Worm (Caenorhabditis elegans) whole organism, young adult: Measurements from ENCODE around the gene set-5.

ENCODE experiments used
- B0019.2 ChIP-seq: fragments of 200-800 bp; sonication (Bioruptor generic); conservative IDR thresholded peaks from 2 replicates; pipeline ENCODE4 v1.3.6; 2022; ENCODE audit warnings: missing genetic modification reagents, missing genetic modification characterization, missing compliant biosample characterization
- C06A6.2 ChIP-seq: fragments of 200-800 bp; sonication (Bioruptor generic); conservative IDR thresholded peaks from 2 replicates; pipeline ENCODE4 v1.3.6; 2022; ENCODE audit warnings: missing genetic modification characterization, missing compliant biosample characterization
- C17E4.6 ChIP-seq: fragments of 200-800 bp; sonication (Bioruptor generic); IDR thresholded peaks from 2 replicates; pipeline ENCODE4 v1.3.6; 2022; ENCODE audit warnings: missing genetic modification reagents, missing genetic modification characterization, missing compliant biosample characterization
- F10E7.11 ChIP-seq: sonication (generic microtip); optimal IDR thresholded peaks from 2 replicates; lab custom pipeline; 2017; ENCODE audit warnings: mild to moderate bottlenecking, missing genetic modification characterization, moderate library complexity, missing compliant biosample characterization
- F23B12.7 ChIP-seq: sonication (generic microtip); optimal IDR thresholded peaks from 2 replicates; lab custom pipeline; 2017; ENCODE audit warnings: missing genetic modification characterization, mild to moderate bottlenecking, missing compliant biosample characterization, antibody characterized with exemption, moderate library complexity; ENCODE audit not compliant: insufficient read depth
- F55B11.4 ChIP-seq: sonication (generic microtip); optimal IDR thresholded peaks from 2 replicates; lab custom pipeline; 2016; ENCODE audit warnings: missing compliant biosample characterization, missing genetic modification characterization, borderline replicate concordance; ENCODE audit not compliant: insufficient read depth
- F57C9.4 ChIP-seq: sonication (generic microtip); optimal IDR thresholded peaks from 2 replicates; lab custom pipeline; 2017; ENCODE audit warnings: mild to moderate bottlenecking, missing genetic modification characterization, missing compliant biosample characterization
- K12H6.12 ChIP-seq: fragments of 200-800 bp; sonication (Bioruptor generic); optimal IDR thresholded peaks from 2 replicates; lab custom pipeline; 2018; ENCODE audit warnings: mild to moderate bottlenecking, missing genetic modification characterization, missing compliant biosample characterization
- Y56A3A.18 ChIP-seq: fragments of 200-800 bp; sonication (Bioruptor generic); IDR thresholded peaks from 2 replicates; pipeline ENCODE4 v1.3.6; 2022; ENCODE audit warnings: missing genetic modification reagents, missing genetic modification characterization, missing compliant biosample characterization
- Y79H2A.3 ChIP-seq: fragments of 200-800 bp; sonication (Bioruptor generic); conservative IDR thresholded peaks from 2 replicates; pipeline ENCODE4 v1.3.6; 2022; ENCODE audit warnings: missing genetic modification reagents, missing genetic modification characterization, missing compliant biosample characterization
- ZK185.1 ChIP-seq: sonication (generic microtip); optimal IDR thresholded peaks from 2 replicates; lab custom pipeline; 2016; ENCODE audit warnings: mild to moderate bottlenecking, missing genetic modification characterization, missing compliant biosample characterization; ENCODE audit not compliant: poor library complexity, severe bottlenecking
- akir-1 ChIP-seq: fragments of 200-800 bp; sonication (Bioruptor generic); optimal IDR thresholded peaks from 2 replicates; lab custom pipeline; 2018; ENCODE audit warnings: mild to moderate bottlenecking, missing genetic modification characterization, moderate library complexity, missing compliant biosample characterization
- ama-1 ChIP-seq, 3 experiments: fragments of 150-350 bp in 1 of 3; sonication (generic microtip) in 2 of 3; optimal IDR thresholded peaks; 2 replicates each; lab custom pipeline; 2014 to 2018; ENCODE audit warnings: missing biosample characterization in 2 of 3, missing genetic modification characterization in 2 of 3, missing genetic modification reagents in 2 of 3
- attf-5 ChIP-seq: fragments of 200-800 bp; sonication (Bioruptor generic); optimal IDR thresholded peaks from 2 replicates; lab custom pipeline; 2018; ENCODE audit warnings: mild to moderate bottlenecking, missing genetic modification characterization, missing compliant biosample characterization
- cebp-1 ChIP-seq, 2 experiments: fragments of 200-800 bp in 1 of 2; sonication (Bioruptor generic) in 1 of 2; sonication (generic microtip) in 1 of 2; IDR thresholded peaks in 1 of 2; optimal IDR thresholded peaks in 1 of 2; 2 replicates each; pipeline versions ENCODE4 v1.3.6 to Lab custom; 2017 to 2022; ENCODE audit warnings: missing compliant biosample characterization in 2 of 2, missing genetic modification characterization in 2 of 2, mild to moderate bottlenecking in 1 of 2, missing genetic modification reagents in 1 of 2, moderate library complexity in 1 of 2
- cebp-2 ChIP-seq: fragments of 200-800 bp; sonication (Bioruptor generic); IDR thresholded peaks from 2 replicates; pipeline ENCODE4 v1.3.6; 2022; ENCODE audit warnings: missing genetic modification characterization, missing compliant biosample characterization
- ceh-27 ChIP-seq: fragments of 200-800 bp; sonication (Bioruptor generic); optimal IDR thresholded peaks from 2 replicates; lab custom pipeline; 2018; ENCODE audit warnings: mild to moderate bottlenecking, missing genetic modification characterization, moderate library complexity, missing compliant biosample characterization
- ceh-58 ChIP-seq: fragments of 200-800 bp; sonication (Bioruptor generic); IDR thresholded peaks from 2 replicates; pipeline ENCODE4 v1.3.6; 2022; ENCODE audit warnings: missing genetic modification characterization, missing compliant biosample characterization
- ceh-91 ChIP-seq: fragments of 200-800 bp; sonication (Bioruptor generic); IDR thresholded peaks from 2 replicates; pipeline ENCODE4 v1.3.6; 2022; ENCODE audit warnings: missing genetic modification reagents, missing genetic modification characterization, missing compliant biosample characterization
- chd-7 ChIP-seq: sonication (generic microtip); optimal IDR thresholded peaks from 2 replicates; lab custom pipeline; 2016; ENCODE audit warnings: mild to moderate bottlenecking, missing genetic modification characterization, moderate library complexity, missing compliant biosample characterization
- dpl-1 ChIP-seq: fragments of 150-350 bp; optimal IDR thresholded peaks from 2 replicates; lab custom pipeline; 2014; ENCODE audit warnings: missing biosample characterization, missing genetic modification reagents, missing genetic modification characterization
- efl-1 ChIP-seq: fragments of 150-350 bp; optimal IDR thresholded peaks from 2 replicates; lab custom pipeline; 2014; ENCODE audit warnings: missing biosample characterization, missing genetic modification reagents, missing genetic modification characterization
- egl-44 ChIP-seq: fragments of 200-800 bp; sonication (Bioruptor generic); IDR thresholded peaks from 2 replicates; pipeline ENCODE4 v1.3.6; 2022; ENCODE audit warnings: missing genetic modification reagents, missing genetic modification characterization, missing compliant biosample characterization
- ets-4 ChIP-seq: fragments of 200-800 bp; sonication (Bioruptor generic); optimal IDR thresholded peaks from 2 replicates; lab custom pipeline; 2018; ENCODE audit warnings: mild to moderate bottlenecking, missing genetic modification characterization, missing compliant biosample characterization
- hlh-26 ChIP-seq: fragments of 200-800 bp; sonication (Bioruptor generic); conservative IDR thresholded peaks from 2 replicates; pipeline ENCODE4 v1.3.6; 2022; ENCODE audit warnings: missing genetic modification reagents, missing genetic modification characterization, missing compliant biosample characterization
- hmg-20 ChIP-seq: fragments of 200-800 bp; sonication (Bioruptor generic); IDR thresholded peaks from 2 replicates; pipeline ENCODE4 v1.3.6; 2022; ENCODE audit warnings: missing genetic modification reagents, missing genetic modification characterization, missing compliant biosample characterization
- hsf-1 ChIP-seq: fragments of 200-800 bp; sonication (Bioruptor generic); IDR thresholded peaks from 2 replicates; pipeline ENCODE4 v1.3.6; 2022; ENCODE audit warnings: missing genetic modification reagents, missing genetic modification characterization, missing compliant biosample characterization
- let-526 ChIP-seq: fragments of 200-800 bp; sonication (Bioruptor generic); IDR thresholded peaks from 2 replicates; pipeline ENCODE4 v1.3.6; 2022; ENCODE audit warnings: missing genetic modification reagents, missing genetic modification characterization, missing compliant biosample characterization
- lin-26 ChIP-seq: fragments of 200-800 bp; sonication (Bioruptor generic); IDR thresholded peaks from 2 replicates; pipeline ENCODE4 v1.3.6; 2022; ENCODE audit warnings: missing genetic modification reagents, missing genetic modification characterization, missing compliant biosample characterization
- lin-35 ChIP-seq, 3 experiments: fragments of 150-350 bp in 2 of 3; sonication (generic microtip) in 1 of 3; optimal IDR thresholded peaks; 2 replicates each; lab custom pipeline; 2014 to 2018; ENCODE audit warnings: missing biosample characterization in 3 of 3, missing genetic modification characterization in 3 of 3, missing genetic modification reagents in 3 of 3
- madf-6 ChIP-seq: fragments of 200-800 bp; sonication (Bioruptor generic); IDR thresholded peaks from 2 replicates; pipeline ENCODE4 v1.3.6; 2022; ENCODE audit warnings: missing genetic modification reagents, missing genetic modification characterization, missing compliant biosample characterization
- madf-8 ChIP-seq: fragments of 200-800 bp; sonication (Bioruptor generic); conservative IDR thresholded peaks from 2 replicates; pipeline ENCODE4 v1.3.6; 2022; ENCODE audit warnings: missing genetic modification reagents, missing genetic modification characterization, missing compliant biosample characterization
- rcor-1 ChIP-seq: fragments of 200-800 bp; sonication (Bioruptor generic); IDR thresholded peaks from 2 replicates; pipeline ENCODE4 v1.3.6; 2022; ENCODE audit warnings: missing genetic modification reagents, missing genetic modification characterization, missing compliant biosample characterization
- snpc-4 ChIP-seq, 5 experiments: fragments of 150-350 bp in 1 of 5; sonication (generic microtip) in 4 of 5; optimal IDR thresholded peaks; 2 replicates each; lab custom pipeline; 2014 to 2018; ENCODE audit warnings: missing genetic modification characterization in 5 of 5, missing biosample characterization in 3 of 5, antibody characterized with exemption in 2 of 5, mild to moderate bottlenecking in 2 of 5, missing compliant biosample characterization in 2 of 5, missing genotype in 2 of 5, moderate library complexity in 2 of 5, missing genetic modification reagents in 1 of 5
- tbp1 ChIP-seq: fragments of 200-800 bp; sonication (Bioruptor generic); optimal IDR thresholded peaks from 2 replicates; lab custom pipeline; 2018; ENCODE audit warnings: mild to moderate bottlenecking, missing genetic modification characterization, missing compliant biosample characterization
- tlf-1 ChIP-seq: fragments of 200-800 bp; sonication (Bioruptor generic); optimal IDR thresholded peaks from 2 replicates; lab custom pipeline; 2018; ENCODE audit warnings: mild to moderate bottlenecking, missing genetic modification characterization, missing compliant biosample characterization
- unc-62 ChIP-seq: fragments of 150-350 bp; optimal IDR thresholded peaks from 2 replicates; lab custom pipeline; 2014; ENCODE audit warnings: missing biosample characterization, missing genetic modification reagents, missing genetic modification characterization
- xnd-1 ChIP-seq: sonication (generic microtip); optimal IDR thresholded peaks from 2 replicates; lab custom pipeline; 2016; ENCODE audit warnings: missing genotype, missing genetic modification reagents, missing genetic modification characterization, missing compliant biosample characterization
- ztf-18 ChIP-seq: sonication (generic microtip); optimal IDR thresholded peaks from 2 replicates; lab custom pipeline; 2016; ENCODE audit warnings: missing genotype, mild to moderate bottlenecking, missing genetic modification characterization, missing compliant biosample characterization
- ztf-26 ChIP-seq: sonication (generic microtip); optimal IDR thresholded peaks from 2 replicates; lab custom pipeline; 2017; ENCODE audit warnings: missing genetic modification characterization, missing compliant biosample characterization

Gene set-5

ce11 chrV:14684359-14685312, 14.1 kb upstream of the set-5 start, which contains the start of gene hsp-90:
TSS of gene hsp-90 (plus strand) at chrV:14684918.
- TF ChIP-seq hlh-26 (GFP tag; lab: Robert Waterston, UW): no peak
- no peak for TF ChIP-seq cebp-1 (GFP tag; IDR thresholded peaks at IDR 0.05; lab: Robert Waterston, UW)
- peak; percentile 79 for TF ChIP-seq cebp-1 (tag; optimal IDR thresholded peaks at IDR 0.05; lab: Kevin White, UChicago)
- TF ChIP-seq efl-1 (GFP tag; lab: Kevin White, UChicago): peak; percentile 26
- TF ChIP-seq F10E7.11: no peak
- TF ChIP-seq unc-62 (GFP tag; lab: Kevin White, UChicago): no peak
- TF ChIP-seq hsf-1 (GFP tag; lab: Robert Waterston, UW): peak; percentile 54; the same call in 1 of the 2 replicates
- TF ChIP-seq ama-1 (optimal IDR thresholded peaks at IDR 0.05; lab: Kevin White, UChicago): peak; percentile 45
- no peak for TF ChIP-seq ama-1 (GFP tag; optimal IDR thresholded peaks at IDR 0.05; lab: Kevin White, UChicago)
- peak; percentile 23 for TF ChIP-seq xnd-1 (tag; lab: Kevin White, UChicago)
- TF ChIP-seq madf-6: peak; percentile 73
- no peak for TF ChIP-seq rcor-1 (GFP tag; lab: Robert Waterston, UW)
- no peak for TF ChIP-seq ZK185.1
- no peak for TF ChIP-seq attf-5 (GFP tag; lab: Kevin White, UChicago)
- no peak for TF ChIP-seq hmg-20 (GFP tag; lab: Robert Waterston, UW)
- peak; percentile 56; the same call in 1 of the 2 replicates for TF ChIP-seq madf-8 (GFP tag; lab: Robert Waterston, UW)
- no peak for TF ChIP-seq ceh-91 (GFP tag; lab: Robert Waterston, UW)
- no peak for TF ChIP-seq lin-26 (GFP tag; lab: Robert Waterston, UW)

ce11 chrV:14685435-14686058, 13.2 kb upstream of the set-5 start, which contains the start of gene C47E8.4:
TSS of gene C47E8.4 (minus strand) at chrV:14685485.
- peak; percentile 94 for TF ChIP-seq ztf-26 (tag; lab: Kevin White, UChicago)
- TF ChIP-seq F10E7.11: peak; percentile 64
- peak; percentile 76 for TF ChIP-seq tbp1 (GFP tag; lab: Kevin White, UChicago)
- TF ChIP-seq egl-44 (GFP tag; lab: Robert Waterston, UW): peak; percentile 73
- TF ChIP-seq K12H6.12 (tag; lab: Kevin White, UChicago): peak; percentile 96
- peak; percentile 63 for TF ChIP-seq dpl-1 (GFP tag; lab: Kevin White, UChicago)
- TF ChIP-seq ceh-58: 0 out of 2 replicates have a peak, but pooled peaks have one; percentile 79
- peak; percentile 98 for TF ChIP-seq ceh-27 (GFP tag; lab: Kevin White, UChicago)
- peak; percentile 89 for TF ChIP-seq C17E4.6 (GFP tag; lab: Robert Waterston, UW)
- TF ChIP-seq B0019.2 (GFP tag; lab: Robert Waterston, UW): peak; percentile 92
- TF ChIP-seq ama-1 (optimal IDR thresholded peaks at IDR 0.05; lab: Kevin White, UChicago): peak; percentile 53
- no peak for TF ChIP-seq ama-1 (GFP tag; optimal IDR thresholded peaks at IDR 0.05; lab: Kevin White, UChicago)
- TF ChIP-seq cebp-2 (GFP tag; lab: Robert Waterston, UW): peak; percentile 91; the same call in 1 of the 2 replicates
- TF ChIP-seq lin-35 (GFP tag; optimal IDR thresholded peaks at IDR 0.05; lab: Kevin White, UChicago): peak in 2 of 3 experiments; percentile 84 to 94
- peak; percentile 65 for TF ChIP-seq ztf-18 (tag; lab: Kevin White, UChicago)
- peak; percentile 94 for TF ChIP-seq C06A6.2
- peak; percentile 71 for TF ChIP-seq snpc-4 (GFP tag; optimal IDR thresholded peaks at IDR 0.05; lab: Kevin White, UChicago)
- TF ChIP-seq snpc-4 (tag; optimal IDR thresholded peaks at IDR 0.05; lab: Kevin White, UChicago): peak; percentile 69 to 92 (median 85)
- no peak for TF ChIP-seq Y79H2A.3 (GFP tag; lab: Robert Waterston, UW)
- TF ChIP-seq let-526 (GFP tag; lab: Robert Waterston, UW): peak; percentile 96
- TF ChIP-seq lin-26 (GFP tag; lab: Robert Waterston, UW): no peak
- TF ChIP-seq F23B12.7 (tag; lab: Kevin White, UChicago): peak; percentile 60
- TF ChIP-seq attf-5 (GFP tag; lab: Kevin White, UChicago): peak; percentile 94
- TF ChIP-seq ets-4: no peak
- peak; percentile 62; the same call in 1 of the 2 replicates for TF ChIP-seq Y56A3A.18 (GFP tag; lab: Robert Waterston, UW)
- peak; percentile 57 for TF ChIP-seq F57C9.4 (tag; lab: Kevin White, UChicago)
- peak; percentile 34 for TF ChIP-seq unc-62 (GFP tag; lab: Kevin White, UChicago)
- TF ChIP-seq tlf-1 (GFP tag; lab: Kevin White, UChicago): peak; percentile 98
- TF ChIP-seq chd-7 (tag; lab: Kevin White, UChicago): peak; percentile 94
- no peak for TF ChIP-seq F55B11.4 (tag; lab: Kevin White, UChicago)
- TF ChIP-seq akir-1 (GFP tag; lab: Kevin White, UChicago): peak; percentile 84
- peak; percentile 60; the same call in 1 of the 2 replicates for TF ChIP-seq cebp-1 (GFP tag; IDR thresholded peaks at IDR 0.05; lab: Robert Waterston, UW)
- peak; percentile 92 for TF ChIP-seq cebp-1 (tag; optimal IDR thresholded peaks at IDR 0.05; lab: Kevin White, UChicago)
